Worm (Caenorhabditis elegans): Measurements from ENCODE around the gene ptl-1.

ptl-1 gene

DNA sequence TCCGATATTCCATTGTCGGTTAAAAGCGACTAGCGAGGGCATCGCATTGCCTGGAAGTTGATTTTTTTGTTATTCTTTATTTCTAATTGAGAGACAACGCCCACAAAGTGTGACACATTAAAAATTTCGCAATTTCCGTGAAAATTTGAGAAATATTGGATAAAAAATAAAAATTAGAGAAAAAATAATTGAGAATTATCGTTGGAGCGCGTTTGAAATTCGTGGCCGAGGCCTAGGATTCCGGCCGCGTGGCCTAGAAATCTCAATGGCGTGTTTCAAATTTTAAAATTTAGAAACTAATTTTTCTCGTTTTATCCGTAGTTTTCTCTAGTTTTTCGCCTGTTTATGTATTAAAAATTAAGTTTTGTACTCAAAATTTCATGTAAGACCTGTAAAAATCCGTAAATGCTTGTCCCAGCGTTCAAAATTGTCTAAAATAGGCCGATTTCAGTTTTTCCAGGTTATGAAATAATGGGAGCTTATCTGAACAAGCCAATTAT is 18.3 kb downstream of the ptl-1 start, which contains the start of the genes dagl-2 and ppm-1.G (continued):
- TF ChIP-seq ets-5 (GFP tag; IDR thresholded peaks at IDR 0.05) (no peak), efl-1 (optimal IDR thresholded peaks at IDR 0.05) (peak; percentile 72 to 73), efl-1 (GFP tag; optimal IDR thresholded peaks at IDR 0.05 in 1 of 2) (peak; percentile 81 to 96), fkh-8 (tag; optimal IDR thresholded peaks at IDR 0.05) (peak; percentile 91), ceh-8 (GFP tag; optimal IDR thresholded peaks at IDR 0.05) (peak; percentile 79), hpl-2 (GFP tag; optimal IDR thresholded peaks at IDR 0.05) (peak; percentile 46), skn-1 (tag; optimal IDR thresholded peaks at IDR 0.05) (peak; percentile 85), vab-15 (tag; optimal IDR thresholded peaks at IDR 0.05) (peak; percentile 73), sup-37 (GFP tag; optimal IDR thresholded peaks at IDR 0.05) (no peak), swsn-7 (tag; optimal IDR thresholded peaks at IDR 0.05) (peak; percentile 78), aly-2 (tag; optimal IDR thresholded peaks at IDR 0.05) (no peak), ztf-4 (tag; optimal IDR thresholded peaks at IDR 0.05) (no peak), lin-35 (GFP tag; optimal IDR thresholded peaks at IDR 0.05) (peak; percentile 76 to 84), dsc-1 (tag; optimal IDR thresholded peaks at IDR 0.05) (peak; percentile 81), pqm-1 (tag; optimal IDR thresholded peaks at IDR 0.05) (no peak), lin-39 (tag; optimal IDR thresholded peaks at IDR 0.05) (no peak), tbx-2 (tag; optimal IDR thresholded peaks at IDR 0.05) (peak; percentile 87), sptf-1 (tag; optimal IDR thresholded peaks at IDR 0.05) (no peak), lsy-2 (tag; optimal IDR thresholded peaks at IDR 0.05) (peak; percentile 85 to 92), ama-1 (optimal IDR thresholded peaks at IDR 0.05) (no peak), elt-2 (tag; optimal IDR thresholded peaks at IDR 0.05) (peak; percentile 37), C34B4.2 (tag; optimal IDR thresholded peaks at IDR 0.05) (no peak), nhr-12 (tag; optimal IDR thresholded peaks at IDR 0.05) (no peak), sox-4 (tag; optimal IDR thresholded peaks at IDR 0.05) (peak; percentile 62), C04F5.9 (tag; optimal IDR thresholded peaks at IDR 0.05) (peak; percentile 68), nhr-11 (tag; optimal IDR thresholded peaks at IDR 0.05) (no peak), egl-27 (tag; optimal IDR thresholded peaks at IDR 0.05) (no peak), ceh-82 (tag; optimal IDR thresholded peaks at IDR 0.05) (peak; percentile 72 to 87 (median 77)), lin-13 (GFP tag; optimal IDR thresholded peaks at IDR 0.05) (peak; percentile 76), elt-3 (tag; optimal IDR thresholded peaks at IDR 0.05) (peak in 1 of 6 experiments; percentile 67), snu-23 (GFP tag; optimal IDR thresholded peaks at IDR 0.05) (peak; percentile 83), nhr-19 (GFP tag; conservative IDR thresholded peaks at IDR 0.05) (peak; percentile 55), nhr-20 (tag; optimal IDR thresholded peaks at IDR 0.05) (peak; percentile 80)

ce11 chrIII:789604-790003 is 24.6 kb downstream of the ptl-1 start:
- TF ChIP-seq ceh-90 (tag; optimal IDR thresholded peaks at IDR 0.05) (no peak), C04F5.9 (tag; optimal IDR thresholded peaks at IDR 0.05) (no peak), nhr-76 (tag; optimal IDR thresholded peaks at IDR 0.05) (no peak), nhr-90 (tag; optimal IDR thresholded peaks at IDR 0.05; ENCODE audit: poor library complexity) (no peak), nhr-19 (GFP tag; conservative IDR thresholded peaks at IDR 0.05) (no peak), efl-3 (GFP tag; optimal IDR thresholded peaks at IDR 0.05) (no peak), nhr-85 (tag) (peak; percentile 35), nhr-12 (tag; optimal IDR thresholded peaks at IDR 0.05) (no peak), swsn-7 (tag; optimal IDR thresholded peaks at IDR 0.05) (peak; percentile 3), nhr-28 (tag; optimal IDR thresholded peaks at IDR 0.05) (no peak), unc-30 (tag; optimal IDR thresholded peaks at IDR 0.05) (no peak), xbp-1 (tag; optimal IDR thresholded peaks at IDR 0.05) (peak; percentile 7), zip-4 (GFP tag; optimal IDR thresholded peaks at IDR 0.05) (no peak), ceh-63 (GFP tag; optimal IDR thresholded peaks at IDR 0.05) (no peak), elt-3 (tag; optimal IDR thresholded peaks at IDR 0.05) (no peak), unc-130 (tag; optimal IDR thresholded peaks at IDR 0.05) (no peak), skn-1 (tag; optimal IDR thresholded peaks at IDR 0.05) (no peak), lsy-2 (tag; optimal IDR thresholded peaks at IDR 0.05) (peak in 1 of 2 experiments; percentile 24), rnt-1 (tag; optimal IDR thresholded peaks at IDR 0.05) (no peak), lin-14 (GFP tag; optimal IDR thresholded peaks at IDR 0.05) (peak; percentile 20), nhr-237 (tag; optimal IDR thresholded peaks at IDR 0.05) (no peak), mab-9 (GFP tag; IDR thresholded peaks at IDR 0.05) (no peak), sox-4 (tag; optimal IDR thresholded peaks at IDR 0.05) (peak; percentile 85), unc-62 (GFP tag; optimal IDR thresholded peaks at IDR 0.05) (no peak), ces-1 (GFP tag; optimal IDR thresholded peaks at IDR 0.05) (no peak), aly-2 (tag; optimal IDR thresholded peaks at IDR 0.05) (no peak), ceh-82 (tag; optimal IDR thresholded peaks at IDR 0.05) (no peak), mef-2 (tag; optimal IDR thresholded peaks at IDR 0.05) (no peak), fkh-8 (tag; optimal IDR thresholded peaks at IDR 0.05) (peak; percentile 84), egl-13 (tag; optimal IDR thresholded peaks at IDR 0.05) (peak; percentile 30)

Measured in whole organism, L1 larva.